Fruit fly (Drosophila melanogaster) whole organism, embryonic: ENCODE measurements around the gene raptor.
A peak's percentile ranks its signal among the peaks of the same experiment; 100 is the strongest.

Source experiments
- Aef1 ChIP-seq: fragments of 200-800 bp; sonication (Bioruptor generic); IDR thresholded peaks from 3 replicates; pipeline ENCODE4 v1.3.6; 2022; ENCODE audit warnings: missing biosample characterization, missing genetic modification characterization
- Atf6 ChIP-seq: fragments of 200-800 bp; sonication (Bioruptor generic); IDR thresholded peaks from 2 replicates; pipeline ENCODE4 v1.3.6; 2022; ENCODE audit warnings: missing biosample characterization, missing genetic modification characterization
- Blimp-1 ChIP-seq: fragments of 200-800 bp; sonication (Bioruptor generic); optimal IDR thresholded peaks from 3 replicates; lab custom pipeline; 2018; ENCODE audit warnings: missing biosample characterization, missing genetic modification characterization, mild to moderate bottlenecking, moderate library complexity, missing genetic modification reagents
- CG10267 ChIP-seq: fragments of 200-800 bp; sonication (Bioruptor generic); optimal IDR thresholded peaks from 2 replicates; lab custom pipeline; 2018; ENCODE audit warnings: missing biosample characterization, mild to moderate bottlenecking, missing genetic modification characterization, moderate library complexity
- CG10366 ChIP-seq: fragments of 200-800 bp; sonication (Bioruptor generic); IDR thresholded peaks from 2 replicates; pipeline ENCODE4 v1.3.6; 2022; ENCODE audit warnings: missing biosample characterization, missing genetic modification characterization
- CG10979 ChIP-seq: fragments of 200-800 bp; sonication (Bioruptor generic); optimal IDR thresholded peaks from 2 replicates; lab custom pipeline; 2018; ENCODE audit warnings: missing biosample characterization, mild to moderate bottlenecking, missing genetic modification characterization, moderate library complexity
- CG11398 ChIP-seq: fragments of 200-800 bp; sonication (Bioruptor generic); optimal IDR thresholded peaks from 2 replicates; lab custom pipeline; 2016; ENCODE audit warnings: missing biosample characterization, missing genetic modification characterization
- CG13123 ChIP-seq: fragments of 200-800 bp; sonication (Bioruptor generic); optimal IDR thresholded peaks from 2 replicates; lab custom pipeline; 2016; ENCODE audit warnings: missing biosample characterization, missing genetic modification characterization
- CG13296 ChIP-seq: fragments of 200-800 bp; sonication (Bioruptor generic); optimal IDR thresholded peaks from 3 replicates; lab custom pipeline; 2018; ENCODE audit warnings: missing biosample characterization, mild to moderate bottlenecking, missing genetic modification characterization
- CG14441 ChIP-seq: fragments of 200-800 bp; sonication (Bioruptor generic); IDR thresholded peaks from 2 replicates; pipeline ENCODE4 v1.3.6; 2022; ENCODE audit warnings: missing biosample characterization, missing genetic modification characterization
- CG1602 ChIP-seq: fragments of 200-800 bp; sonication (Bioruptor generic); optimal IDR thresholded peaks from 3 replicates; lab custom pipeline; 2016; ENCODE audit warnings: missing biosample characterization, missing genetic modification characterization
- CG1603 ChIP-seq: fragments of 200-800 bp; sonication (Bioruptor generic); optimal IDR thresholded peaks from 2 replicates; lab custom pipeline; 2019; ENCODE audit warnings: missing biosample characterization, mild to moderate bottlenecking, missing genetic modification characterization, moderate library complexity
- CG17359 ChIP-seq: fragments of 200-800 bp; sonication (Bioruptor generic); optimal IDR thresholded peaks from 3 replicates; lab custom pipeline; 2018; ENCODE audit warnings: missing biosample characterization, mild to moderate bottlenecking, missing genetic modification characterization, moderate library complexity
- CG17385 ChIP-seq: fragments of 200-800 bp; sonication (Bioruptor generic); optimal IDR thresholded peaks from 3 replicates; lab custom pipeline; 2018; ENCODE audit warnings: missing biosample characterization, mild to moderate bottlenecking, missing genetic modification characterization
- CG17829 ChIP-seq: fragments of 200-800 bp; optimal IDR thresholded peaks from 2 replicates; lab custom pipeline; 2019; ENCODE audit warnings: missing biosample characterization, mild to moderate bottlenecking, missing genetic modification characterization, moderate library complexity
- CG2889 ChIP-seq: fragments of 200-800 bp; sonication (Bioruptor generic); IDR thresholded peaks from 3 replicates; pipeline ENCODE4 v1.3.6; 2022; ENCODE audit warnings: missing biosample characterization, missing genetic modification characterization
- CG31365 ChIP-seq: fragments of 200-800 bp; sonication (Bioruptor generic); optimal IDR thresholded peaks from 2 replicates; lab custom pipeline; 2018; ENCODE audit warnings: missing biosample characterization, mild to moderate bottlenecking, missing genetic modification characterization
- CG31441 ChIP-seq: fragments of 200-800 bp; sonication (Bioruptor generic); IDR thresholded peaks from 2 replicates; pipeline ENCODE4 v1.3.6; 2022; ENCODE audit warnings: missing biosample characterization, missing genetic modification characterization
- CG34224 ChIP-seq: fragments of 200-800 bp; sonication (Bioruptor generic); IDR thresholded peaks from 3 replicates; pipeline ENCODE4 v1.3.6; 2022; ENCODE audit warnings: missing biosample characterization, missing genetic modification characterization; ENCODE audit not compliant: partially characterized antibody
- CG4820 ChIP-seq: fragments of 200-800 bp; sonication (Bioruptor generic); optimal IDR thresholded peaks from 3 replicates; lab custom pipeline; 2016; ENCODE audit warnings: missing biosample characterization, missing genetic modification characterization
- CG6689 ChIP-seq: fragments of 200-800 bp; sonication (Bioruptor generic); IDR thresholded peaks from 2 replicates; pipeline ENCODE4 v1.3.6; 2022; ENCODE audit warnings: missing biosample characterization, missing genetic modification characterization
- D ChIP-seq, 2 experiments: fragments of 200-800 bp in 1 of 2; fragments of >200 bp in 1 of 2; sonication (Bioruptor generic) in 1 of 2; optimal IDR thresholded peaks; 2 replicates in 1 of 2; 3 replicates in 1 of 2; lab custom pipeline; 2017; ENCODE audit warnings: mild to moderate bottlenecking in 1 of 2, missing biosample characterization in 1 of 2, missing genetic modification characterization in 1 of 2, missing genetic modification reagents in 1 of 2
- D19B ChIP-seq: fragments of 200-800 bp; sonication (Bioruptor generic); optimal IDR thresholded peaks from 2 replicates; lab custom pipeline; 2017; ENCODE audit warnings: missing biosample characterization, mild to moderate bottlenecking, missing genetic modification characterization
- HHEX ChIP-seq: fragments of 200-800 bp; sonication (Bioruptor generic); optimal IDR thresholded peaks from 3 replicates; lab custom pipeline; 2017; ENCODE audit warnings: missing biosample characterization, mild to moderate bottlenecking, missing genetic modification characterization, missing genetic modification reagents
- Hand ChIP-seq: fragments of 200-800 bp; sonication (Bioruptor generic); optimal IDR thresholded peaks from 2 replicates; lab custom pipeline; 2017; ENCODE audit warnings: mild to moderate bottlenecking, missing biosample characterization, missing genetic modification reagents, missing genetic modification characterization
- Med ChIP-seq: fragments of 200-800 bp; sonication (Bioruptor generic); peaks from one replicate; lab custom pipeline; 2016; ENCODE audit warnings: missing biosample characterization, missing genetic modification characterization, mild to moderate bottlenecking, inconsistent platforms, moderate library complexity
- Meics ChIP-seq: fragments of 200-800 bp; sonication (Bioruptor generic); optimal IDR thresholded peaks from 2 replicates; lab custom pipeline; 2017; ENCODE audit warnings: missing biosample characterization, mild to moderate bottlenecking, missing genetic modification characterization
- NC2β ChIP-seq: fragments of 200-800 bp; sonication (Bioruptor generic); optimal IDR thresholded peaks from 2 replicates; lab custom pipeline; 2016; ENCODE audit warnings: missing biosample characterization, missing genetic modification characterization
- Nf-YC ChIP-seq: fragments of 200-800 bp; optimal IDR thresholded peaks from 3 replicates; lab custom pipeline; 2019; ENCODE audit warnings: missing biosample characterization, mild to moderate bottlenecking, missing genetic modification characterization, moderate library complexity
- PHDP ChIP-seq: fragments of 200-800 bp; sonication (Bioruptor generic); optimal IDR thresholded peaks from 3 replicates; lab custom pipeline; 2018; ENCODE audit warnings: missing biosample characterization, mild to moderate bottlenecking, missing genetic modification characterization, moderate library complexity
- Six4 ChIP-seq: fragments of 200-800 bp; sonication (Bioruptor generic); optimal IDR thresholded peaks from 2 replicates; lab custom pipeline; 2016; ENCODE audit warnings: missing biosample characterization, missing genetic modification characterization
- Xbp1 ChIP-seq: fragments of 200-800 bp; sonication (Bioruptor generic); optimal IDR thresholded peaks from 3 replicates; lab custom pipeline; 2016; ENCODE audit warnings: missing biosample characterization, mild to moderate bottlenecking, missing genetic modification characterization
- YL-1 ChIP-seq: fragments of 200-800 bp; sonication (Bioruptor generic); optimal IDR thresholded peaks from 3 replicates; lab custom pipeline; 2017; ENCODE audit warnings: missing biosample characterization, mild to moderate bottlenecking, missing genetic modification characterization
- ap ChIP-seq: fragments of 200-800 bp; sonication (Bioruptor generic); IDR thresholded peaks from 2 replicates; pipeline ENCODE4 v1.3.6; 2022; ENCODE audit warnings: missing biosample characterization, missing genetic modification characterization
- ara ChIP-seq: fragments of 200-800 bp; sonication (Bioruptor generic); IDR thresholded peaks from 2 replicates; pipeline ENCODE4 v1.3.6; 2022; ENCODE audit warnings: missing biosample characterization, missing genetic modification characterization
- crc ChIP-seq: fragments of 200-800 bp; sonication (Bioruptor generic); optimal IDR thresholded peaks from 2 replicates; lab custom pipeline; 2016; ENCODE audit warnings: missing biosample characterization, missing genetic modification characterization
- cwo ChIP-seq: fragments of 200-800 bp; sonication (Bioruptor generic); optimal IDR thresholded peaks from 3 replicates; lab custom pipeline; 2017; ENCODE audit warnings: missing biosample characterization, missing genetic modification characterization, mild to moderate bottlenecking, moderate library complexity, missing genetic modification reagents
- fd96Cb ChIP-seq: fragments of 200-800 bp; sonication (Bioruptor generic); optimal IDR thresholded peaks from 2 replicates; lab custom pipeline; 2018; ENCODE audit warnings: missing biosample characterization, mild to moderate bottlenecking, missing genetic modification characterization, moderate library complexity
- gem ChIP-seq: fragments of 200-800 bp; sonication (Bioruptor generic); optimal IDR thresholded peaks from 2 replicates; lab custom pipeline; 2019; ENCODE audit warnings: missing biosample characterization, mild to moderate bottlenecking, missing genetic modification characterization, moderate library complexity
- grau ChIP-seq: fragments of 200-800 bp; optimal IDR thresholded peaks from 3 replicates; lab custom pipeline; 2019; ENCODE audit warnings: missing biosample characterization, mild to moderate bottlenecking, missing genetic modification characterization, moderate library complexity
- inv ChIP-seq: fragments of 200-800 bp; sonication (Bioruptor generic); IDR thresholded peaks from 2 replicates; pipeline ENCODE4 v1.3.6; 2022; ENCODE audit warnings: missing biosample characterization, missing genetic modification characterization; ENCODE audit not compliant: partially characterized antibody
- luna ChIP-seq: fragments of 200-800 bp; sonication (Bioruptor generic); optimal IDR thresholded peaks from 2 replicates; lab custom pipeline; 2016; ENCODE audit warnings: missing biosample characterization, missing genetic modification characterization
- ranshi ChIP-seq: fragments of 200-800 bp; sonication (Bioruptor generic); IDR thresholded peaks from 2 replicates; pipeline ENCODE4 v1.3.6; 2022; ENCODE audit warnings: missing biosample characterization, missing genetic modification characterization
- scrt ChIP-seq: fragments of 200-800 bp; sonication (Bioruptor generic); optimal IDR thresholded peaks from 2 replicates; lab custom pipeline; 2018; ENCODE audit warnings: missing biosample characterization, mild to moderate bottlenecking, missing genetic modification characterization, moderate library complexity
- so ChIP-seq: fragments of 200-800 bp; sonication (Bioruptor generic); IDR thresholded peaks from 3 replicates; pipeline ENCODE4 v1.3.6; 2022; ENCODE audit warnings: missing biosample characterization, missing genetic modification characterization
- sr ChIP-seq: fragments of 200-800 bp; sonication (Bioruptor generic); IDR thresholded peaks from 3 replicates; pipeline ENCODE4 v1.3.6; 2022; ENCODE audit warnings: missing biosample characterization, missing genetic modification characterization
- stwl ChIP-seq: fragments of 200-800 bp; sonication (Bioruptor generic); optimal IDR thresholded peaks from 3 replicates; lab custom pipeline; 2018; ENCODE audit warnings: missing biosample characterization, mild to moderate bottlenecking, missing genetic modification characterization, moderate library complexity
- zen2 ChIP-seq: fragments of 200-800 bp; sonication (Bioruptor generic); IDR thresholded peaks from 3 replicates; pipeline ENCODE4 v1.3.6; 2022; ENCODE audit warnings: missing biosample characterization, missing genetic modification characterization; ENCODE audit not compliant: partially characterized antibody

raptor gene

dm6 chrX:6067281-6068008, 22.6 kb downstream of the raptor start, which contains the start of gene CG5928 (continued):
- TF ChIP-seq so (GFP tag; lab: Robert Waterston, UW) (peak; percentile 53; the same call in 1 of the 3 replicates), ara (GFP tag; lab: Robert Waterston, UW) (no peak), Nf-YC (tag; lab: Kevin White, UChicago) (peak; percentile 51), Aef1 (GFP tag; lab: Robert Waterston, UW) (no peak; the same call in 2 of the 3 replicates), CG13296 (GFP tag; lab: Kevin White, UChicago) (peak; percentile 39), Atf6 (GFP tag; lab: Robert Waterston, UW) (peak; percentile 21; the same call in 1 of the 2 replicates), Hand (GFP tag; lab: Kevin White, UChicago) (no peak), ap (0 out of 2 replicates have a peak, but pooled peaks have one; percentile 22), YL-1 (GFP tag; lab: Kevin White, UChicago) (no peak), D (optimal IDR thresholded peaks at IDR 0.05; lab: Kevin White, UChicago) (no peak), D (GFP tag; optimal IDR thresholded peaks at IDR 0.05; lab: Kevin White, UChicago) (no peak), Meics (GFP tag; lab: Kevin White, UChicago) (peak; percentile 51), CG10267 (peak; percentile 35), CG1602 (GFP tag; lab: Kevin White, UChicago) (no peak), CG14441 (peak; percentile 56), CG31441 (GFP tag; lab: Robert Waterston, UW) (peak; percentile 57), CG2889 (GFP tag; lab: Robert Waterston, UW) (no peak), CG17359 (tag; lab: Kevin White, UChicago) (peak; percentile 63), CG31365 (tag; lab: Kevin White, UChicago) (no peak), NC2β (GFP tag; lab: Kevin White, UChicago) (no peak), stwl (tag; lab: Kevin White, UChicago) (no peak), PHDP (tag; lab: Kevin White, UChicago) (peak; percentile 17), CG17829 (tag; lab: Kevin White, UChicago) (no peak), CG6689 (GFP tag; lab: Robert Waterston, UW) (peak; percentile 38; the same call in 1 of the 2 replicates), CG17385 (GFP tag; lab: Kevin White, UChicago) (peak; percentile 23), CG1603 (tag; lab: Kevin White, UChicago) (no peak), sr (GFP tag; lab: Robert Waterston, UW) (no peak), cwo (GFP tag; lab: Kevin White, UChicago) (no peak), gem (tag; lab: Kevin White, UChicago) (peak; percentile 63), CG10366 (GFP tag; lab: Robert Waterston, UW) (peak; percentile 14; the same call in 1 of the 2 replicates), HHEX (GFP tag; lab: Kevin White, UChicago) (peak; percentile 27), CG11398 (GFP tag; lab: Kevin White, UChicago) (no peak), Xbp1 (peak; percentile 25), scrt (GFP tag; lab: Kevin White, UChicago) (peak; percentile 8), CG34224 (GFP tag; lab: Robert Waterston, UW) (no peak), crc (GFP tag; lab: Kevin White, UChicago) (no peak), zen2 (no peak), D19B (no peak), CG4820 (no peak), grau (peak; percentile 48), CG13123 (no peak), Blimp-1 (peak; percentile 13), ranshi (GFP tag; lab: Robert Waterston, UW) (0 out of 2 replicates have a peak, but pooled peaks have one; percentile 14), luna (GFP tag; lab: Kevin White, UChicago) (no peak), Six4 (peak; percentile 15), Med (GFP tag; lab: Kevin White, UChicago) (peak; percentile 16), inv (GFP tag; lab: Robert Waterston, UW) (no peak), fd96Cb (tag; lab: Kevin White, UChicago) (peak; percentile 39), CG10979 (tag; lab: Kevin White, UChicago) (peak; percentile 30)
